Worm (Caenorhabditis elegans) whole organism, L4/young adult: ENCODE results near the gene fbxb-48.

Experiments used
- W03F9.2 ChIP-seq: fragments of 150-350 bp; optimal IDR thresholded peaks from 2 replicates; lab custom pipeline; 2014; ENCODE audit warnings: missing biosample characterization, missing genetic modification characterization
- dao-5 ChIP-seq: sonication (generic microtip); optimal IDR thresholded peaks from 2 replicates; lab custom pipeline; 2016; ENCODE audit warnings: missing genotype, missing genetic modification characterization, moderate library complexity, missing compliant biosample characterization
- him-1 ChIP-seq: sonication (generic microtip); optimal IDR thresholded peaks from 2 replicates; lab custom pipeline; 2016; ENCODE audit warnings: missing genotype, missing genetic modification reagents, missing genetic modification characterization, missing compliant biosample characterization

DNA sequence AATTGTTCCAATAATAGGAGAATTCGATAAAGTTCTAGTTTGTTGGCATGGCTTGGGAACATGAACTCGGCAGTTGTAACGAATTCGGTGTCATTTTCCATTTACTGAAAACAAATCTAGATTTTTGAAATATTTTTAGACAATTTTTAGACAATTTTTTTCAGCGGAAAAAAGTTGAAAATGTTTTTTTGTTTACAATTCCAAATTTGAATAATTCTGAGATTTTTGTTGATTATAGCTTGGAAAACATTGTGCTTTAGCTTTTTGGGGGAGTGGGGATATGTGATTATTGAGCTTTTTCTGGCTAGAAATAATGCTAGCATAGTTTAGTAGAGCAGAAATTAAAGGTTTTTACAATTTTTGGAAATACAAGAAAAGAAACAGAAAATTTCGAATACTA lies 50.1 kb downstream of the fbxb-48 start, which contains the start of gene srw-97:
- no peak for TF ChIP-seq dao-5
- no peak for TF ChIP-seq him-1
- no peak for TF ChIP-seq W03F9.2 (tag; lab: Kevin White, UChicago)
